Fruit fly (Drosophila melanogaster): ENCODE data around the gene CG43610.

Gene CG43610

DNA sequence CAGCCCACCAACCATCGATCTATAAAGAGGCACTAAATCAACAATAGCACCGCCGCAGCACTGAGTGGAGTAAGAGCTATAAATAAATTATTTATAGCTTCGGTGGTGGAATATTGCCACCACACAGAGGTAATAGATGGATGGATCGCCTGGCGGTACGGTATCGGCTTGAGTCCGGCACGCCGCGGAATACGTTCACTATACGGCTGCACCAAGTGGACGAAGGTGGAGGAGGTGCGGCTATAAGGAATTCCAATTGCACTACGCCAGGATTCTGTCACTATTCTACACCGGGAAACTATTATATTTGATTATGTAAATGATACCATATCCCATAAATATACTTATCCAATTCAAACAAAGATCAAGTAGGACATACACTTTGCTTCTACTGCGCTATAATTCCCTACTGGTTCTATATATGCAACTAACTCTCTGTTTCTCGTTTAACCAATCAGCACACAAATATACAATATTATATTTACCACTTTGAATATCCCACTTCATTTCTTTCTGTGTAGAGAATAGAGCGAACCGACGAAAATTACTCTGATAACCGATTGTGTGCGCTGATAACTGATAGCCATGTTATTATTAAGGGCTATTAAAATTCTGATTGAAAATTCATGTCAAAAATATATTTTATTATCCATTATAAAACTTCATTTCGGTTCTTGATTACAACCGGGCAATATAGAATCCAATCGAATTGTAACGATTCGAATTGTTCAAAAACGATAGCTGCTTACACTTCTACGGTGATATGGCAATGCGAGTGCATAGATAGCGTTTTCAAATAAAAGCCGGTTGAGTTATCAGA lies 20.4 kb downstream of the CG43610 start:
- TF ChIP-seq CG8478 (optimal IDR thresholded peaks at IDR 0.05) = no peak
- no peak for TF ChIP-seq usp (GFP tag; optimal IDR thresholded peaks at IDR 0.05)
- no peak for TF ChIP-seq psq (optimal IDR thresholded peaks at IDR 0.05)
- no peak for TF ChIP-seq EcR (GFP tag; optimal IDR thresholded peaks at IDR 0.05)
- no peak for TF ChIP-seq pan (optimal IDR thresholded peaks at IDR 0.05)
- no peak for TF ChIP-seq Dll (optimal IDR thresholded peaks at IDR 0.05)

DNA sequence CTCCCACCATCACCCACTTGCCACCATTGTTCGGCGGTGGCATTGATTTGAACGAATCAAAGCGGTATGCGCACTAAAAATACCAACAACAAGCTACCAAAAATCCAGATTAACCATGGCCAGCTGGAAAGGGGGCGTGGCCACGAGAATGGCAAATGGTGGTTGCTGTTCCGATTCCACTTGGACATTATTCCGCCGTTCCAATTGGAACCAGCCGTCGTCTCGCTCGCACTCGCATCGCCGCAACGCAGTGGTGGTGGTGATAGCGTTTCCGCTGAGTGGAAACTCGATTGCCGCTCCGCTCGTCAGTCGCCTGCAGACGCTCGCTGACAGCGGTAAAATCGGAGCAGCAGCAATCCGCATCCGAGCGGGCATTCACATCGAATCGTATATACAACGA lies 22.6 kb downstream of the CG43610 start, which contains the start of gene sens-2:
Gene sens-2, plus strand, starts transcription at position 304 of the 400 bp plus-strand sequence.
- no peak for TF ChIP-seq EcR (GFP tag; optimal IDR thresholded peaks at IDR 0.05)
- no peak for TF ChIP-seq CG8478 (optimal IDR thresholded peaks at IDR 0.05)
- TF ChIP-seq Dll (optimal IDR thresholded peaks at IDR 0.05) = no peak
- no peak for TF ChIP-seq usp (GFP tag; optimal IDR thresholded peaks at IDR 0.05)
- TF ChIP-seq psq (optimal IDR thresholded peaks at IDR 0.05) = no peak
- TF ChIP-seq pan (optimal IDR thresholded peaks at IDR 0.05) = no peak

DNA sequence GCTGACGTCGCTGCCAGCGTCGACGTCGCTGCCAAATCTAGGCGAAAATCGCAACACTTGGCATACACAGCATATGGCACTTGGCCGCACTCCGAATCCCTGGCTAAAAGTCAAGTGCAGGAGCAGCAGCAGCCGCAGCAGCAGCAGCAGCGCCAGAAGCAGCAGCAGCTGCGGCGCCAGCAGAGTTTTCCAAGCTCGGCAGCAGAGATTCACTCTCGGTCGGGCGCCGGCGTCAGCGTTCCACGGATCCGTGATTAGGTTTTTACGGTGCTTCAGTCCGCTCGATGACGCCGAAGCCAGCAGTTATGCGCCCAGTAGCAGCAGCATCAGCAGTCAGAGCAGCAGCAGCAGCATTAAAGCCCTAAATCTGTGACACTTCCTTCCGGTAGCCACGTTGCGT lies 23.0 kb downstream of the CG43610 start:
- no peak for TF ChIP-seq psq (optimal IDR thresholded peaks at IDR 0.05)
- no peak for TF ChIP-seq usp (GFP tag; optimal IDR thresholded peaks at IDR 0.05)
- no peak for TF ChIP-seq CG8478 (optimal IDR thresholded peaks at IDR 0.05)
- no peak for TF ChIP-seq Dll (optimal IDR thresholded peaks at IDR 0.05)
- TF ChIP-seq pan (optimal IDR thresholded peaks at IDR 0.05) = no peak
- no peak for TF ChIP-seq EcR (GFP tag; optimal IDR thresholded peaks at IDR 0.05)

DNA sequence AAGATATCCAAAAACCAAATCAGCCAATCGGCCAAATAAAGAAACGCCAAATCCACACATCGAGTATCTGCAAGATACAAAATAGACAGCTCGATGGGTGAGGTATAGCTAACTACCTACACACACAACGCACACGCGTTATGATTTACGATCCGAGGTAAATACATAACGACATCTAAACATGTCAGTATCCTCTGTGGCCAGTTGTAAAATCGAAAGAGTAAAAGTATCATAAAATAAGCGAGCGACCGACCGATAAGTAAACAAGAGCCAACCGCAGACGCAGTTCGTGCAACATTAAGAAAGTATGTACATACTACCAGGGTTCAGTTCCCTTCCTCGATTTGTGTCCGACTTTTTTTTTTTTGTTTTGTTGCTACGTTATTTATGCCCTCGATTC lies 27.3 kb downstream of the CG43610 start:
- no peak for TF ChIP-seq usp (GFP tag; optimal IDR thresholded peaks at IDR 0.05)
- TF ChIP-seq Dll (optimal IDR thresholded peaks at IDR 0.05) = no peak
- TF ChIP-seq CG8478 (optimal IDR thresholded peaks at IDR 0.05) = no peak
- TF ChIP-seq EcR (GFP tag; optimal IDR thresholded peaks at IDR 0.05) = no peak
- TF ChIP-seq psq (optimal IDR thresholded peaks at IDR 0.05) = no peak
- TF ChIP-seq pan (optimal IDR thresholded peaks at IDR 0.05) = no peak

DNA sequence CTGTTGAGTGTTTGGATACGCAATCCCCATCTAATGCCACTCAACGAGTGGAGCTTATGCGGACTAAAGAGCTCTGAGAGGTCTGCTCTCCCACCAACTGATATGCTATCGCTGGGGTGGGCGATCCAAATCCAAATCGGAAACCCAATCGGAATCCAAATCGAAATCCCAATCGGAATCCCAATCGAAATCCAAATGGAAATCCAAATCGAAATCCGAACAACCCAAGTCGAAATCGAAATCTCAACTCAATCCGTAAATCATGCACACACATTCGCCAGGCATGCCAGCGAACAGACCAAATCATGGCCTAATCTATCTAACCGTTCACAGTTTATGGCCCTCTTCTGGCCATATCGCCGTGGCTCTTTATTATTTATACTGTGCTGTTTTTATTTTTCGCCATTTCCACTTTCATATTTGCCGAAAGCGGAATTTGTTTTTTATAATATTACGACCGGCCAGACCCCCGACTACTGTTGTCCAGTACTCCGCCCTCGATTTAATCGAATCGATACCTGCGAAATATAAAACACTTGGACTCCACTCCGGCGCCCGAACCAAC lies 28.6 kb downstream of the CG43610 start:
- TF ChIP-seq EcR (GFP tag; optimal IDR thresholded peaks at IDR 0.05) = no peak
- no peak for TF ChIP-seq pan (optimal IDR thresholded peaks at IDR 0.05)
- TF ChIP-seq psq (optimal IDR thresholded peaks at IDR 0.05) = no peak
- no peak for TF ChIP-seq CG8478 (optimal IDR thresholded peaks at IDR 0.05)
- no peak for TF ChIP-seq Dll (optimal IDR thresholded peaks at IDR 0.05)
- TF ChIP-seq usp (GFP tag; optimal IDR thresholded peaks at IDR 0.05) = no peak

DNA sequence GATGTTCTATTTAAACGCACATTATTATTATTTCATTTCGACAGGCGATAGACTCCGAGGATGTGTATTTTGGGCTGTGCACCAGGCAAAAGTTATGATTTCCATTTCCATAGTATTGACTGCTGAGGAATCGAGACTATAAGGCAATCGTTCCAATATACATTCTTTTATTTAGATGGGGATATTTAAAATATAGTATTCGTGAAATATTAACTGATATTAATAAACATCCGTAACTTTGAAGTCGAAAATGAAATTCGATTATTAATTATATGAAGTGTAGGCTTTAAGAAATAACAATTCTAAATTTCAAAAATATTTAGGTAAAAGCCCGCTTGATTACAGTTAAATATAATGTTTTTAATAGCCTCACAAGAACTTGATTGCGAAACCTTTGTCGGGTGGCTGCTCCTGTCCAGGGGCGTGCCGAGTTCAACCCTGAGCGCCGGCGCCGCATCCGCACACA lies 31.3 kb downstream of the CG43610 start:
- TF ChIP-seq psq (optimal IDR thresholded peaks at IDR 0.05) (no peak), usp (GFP tag; optimal IDR thresholded peaks at IDR 0.05) (no peak), Dll (optimal IDR thresholded peaks at IDR 0.05) (no peak), EcR (GFP tag; optimal IDR thresholded peaks at IDR 0.05) (no peak), CG8478 (optimal IDR thresholded peaks at IDR 0.05) (no peak), pan (optimal IDR thresholded peaks at IDR 0.05) (no peak)

DNA sequence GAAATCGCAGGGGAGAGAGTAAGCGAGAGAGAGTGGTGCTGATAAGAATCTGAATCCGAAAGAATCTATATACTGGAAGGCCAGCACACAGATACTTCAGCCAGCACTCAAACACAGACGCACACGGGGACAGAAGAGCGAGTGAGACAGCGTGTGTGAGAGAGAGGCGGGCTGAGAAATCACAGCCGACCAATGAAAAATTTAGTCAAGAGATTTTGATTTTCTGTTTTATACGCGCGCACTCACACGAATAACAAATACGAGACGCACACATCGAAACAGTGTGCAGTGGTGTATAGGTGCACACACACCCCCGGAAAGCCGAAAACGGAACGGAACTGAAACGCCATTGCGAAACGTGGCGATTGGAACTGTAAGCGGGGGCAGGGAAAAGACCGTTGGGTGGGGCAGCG lies 34.7 kb downstream of the CG43610 start:
- TF ChIP-seq CG8478 (optimal IDR thresholded peaks at IDR 0.05) (peak; percentile 54), pan (optimal IDR thresholded peaks at IDR 0.05) (no peak), usp (GFP tag; optimal IDR thresholded peaks at IDR 0.05) (no peak), Dll (optimal IDR thresholded peaks at IDR 0.05) (peak; percentile 43), EcR (GFP tag; optimal IDR thresholded peaks at IDR 0.05) (no peak), psq (optimal IDR thresholded peaks at IDR 0.05) (no peak)

DNA sequence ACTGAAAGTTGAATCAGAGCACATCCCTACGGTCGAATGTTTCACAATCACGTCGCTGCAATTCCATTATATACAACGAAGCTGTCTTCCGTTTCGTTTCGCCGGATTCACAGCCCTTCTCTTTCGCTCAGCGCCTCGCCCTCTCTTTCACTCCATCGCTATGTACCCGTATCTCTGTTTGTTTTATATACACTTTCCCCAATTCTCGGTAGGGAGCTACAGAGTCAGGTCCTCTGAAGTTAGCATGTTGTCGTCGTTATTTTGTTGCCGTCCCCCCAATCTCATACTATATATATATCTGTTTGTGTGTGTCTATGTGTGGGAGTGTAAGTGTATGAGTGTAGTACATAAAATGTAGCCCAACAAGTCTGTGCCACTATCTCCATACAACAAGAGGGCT lies 37.1 kb downstream of the CG43610 start:
- no peak for TF ChIP-seq EcR (GFP tag; optimal IDR thresholded peaks at IDR 0.05)
- TF ChIP-seq CG8478 (optimal IDR thresholded peaks at IDR 0.05) = no peak
- no peak for TF ChIP-seq psq (optimal IDR thresholded peaks at IDR 0.05)
- no peak for TF ChIP-seq Dll (optimal IDR thresholded peaks at IDR 0.05)
- TF ChIP-seq pan (optimal IDR thresholded peaks at IDR 0.05) = no peak
- TF ChIP-seq usp (GFP tag; optimal IDR thresholded peaks at IDR 0.05) = no peak

DNA sequence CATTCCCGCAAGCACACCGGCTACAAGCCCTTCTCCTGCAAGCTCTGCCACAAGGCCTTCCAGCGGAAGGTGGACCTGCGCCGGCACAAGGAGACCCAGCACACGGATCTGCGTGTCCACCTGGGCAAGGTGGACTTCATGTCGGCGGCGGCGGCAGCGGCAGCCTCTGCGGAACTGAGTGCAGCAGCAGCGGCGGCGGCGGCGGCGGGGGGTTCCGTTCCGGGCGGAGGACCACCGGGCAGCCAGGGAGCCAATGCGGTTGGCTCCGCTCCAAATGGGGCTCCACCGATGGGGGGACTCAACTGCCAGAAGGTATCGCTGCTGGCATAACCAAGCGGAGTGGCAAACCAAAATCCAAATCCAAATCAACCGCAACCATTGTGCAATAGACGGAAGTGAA lies 38.8 kb downstream of the CG43610 start:
- no peak for TF ChIP-seq CG8478 (optimal IDR thresholded peaks at IDR 0.05)
- no peak for TF ChIP-seq Dll (optimal IDR thresholded peaks at IDR 0.05)
- TF ChIP-seq EcR (GFP tag; optimal IDR thresholded peaks at IDR 0.05) = no peak
- no peak for TF ChIP-seq psq (optimal IDR thresholded peaks at IDR 0.05)
- no peak for TF ChIP-seq usp (GFP tag; optimal IDR thresholded peaks at IDR 0.05)
- no peak for TF ChIP-seq pan (optimal IDR thresholded peaks at IDR 0.05)

DNA sequence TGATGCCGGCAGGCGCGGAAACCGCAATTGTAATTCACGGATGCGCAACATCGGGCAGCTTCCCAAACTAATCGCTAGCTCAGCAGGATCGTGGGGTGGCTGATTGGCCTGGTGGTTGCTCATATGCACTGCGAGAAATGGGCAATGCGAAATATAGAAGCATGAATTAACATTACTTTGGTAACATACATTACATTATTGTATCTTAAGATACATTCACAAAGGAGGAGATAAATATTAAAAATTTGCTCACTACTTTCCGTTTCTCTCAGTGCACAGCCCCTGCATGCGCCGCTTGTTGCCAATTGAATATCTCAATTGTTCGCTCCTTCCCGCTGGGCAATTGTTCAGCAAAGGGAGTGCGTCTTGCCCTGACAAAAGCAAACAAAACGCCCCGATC lies 42.4 kb downstream of the CG43610 start:
- TF ChIP-seq psq (optimal IDR thresholded peaks at IDR 0.05) = no peak
- no peak for TF ChIP-seq EcR (GFP tag; optimal IDR thresholded peaks at IDR 0.05)
- TF ChIP-seq pan (optimal IDR thresholded peaks at IDR 0.05) = no peak
- TF ChIP-seq Dll (optimal IDR thresholded peaks at IDR 0.05) = no peak
- TF ChIP-seq usp (GFP tag; optimal IDR thresholded peaks at IDR 0.05) = no peak
- no peak for TF ChIP-seq CG8478 (optimal IDR thresholded peaks at IDR 0.05)

DNA sequence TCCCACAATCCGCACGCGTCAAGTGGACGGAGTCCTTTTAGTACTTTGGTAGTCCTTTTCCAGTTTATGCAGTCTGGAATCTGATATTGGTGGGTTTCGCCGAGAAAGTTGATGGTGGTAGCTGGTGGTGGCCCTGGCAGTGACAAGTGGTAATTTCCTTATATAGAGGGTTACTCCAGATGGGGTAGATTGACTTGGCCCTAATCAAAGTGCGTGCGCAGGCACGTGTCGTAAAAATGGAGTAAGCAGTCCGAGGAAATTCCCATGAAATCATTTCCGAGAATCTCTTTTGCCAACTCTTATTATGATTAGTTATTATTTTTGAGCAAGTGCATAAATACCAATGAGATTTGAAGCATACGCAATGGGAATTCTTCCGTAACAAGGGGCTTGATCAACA lies 44.4 kb downstream of the CG43610 start:
- no peak for TF ChIP-seq psq (optimal IDR thresholded peaks at IDR 0.05)
- TF ChIP-seq Dll (optimal IDR thresholded peaks at IDR 0.05) = no peak
- TF ChIP-seq usp (GFP tag; optimal IDR thresholded peaks at IDR 0.05) = no peak
